Comparison of ENCODE assay signal across 4 worm cellular contexts in the genomic region with DNA sequence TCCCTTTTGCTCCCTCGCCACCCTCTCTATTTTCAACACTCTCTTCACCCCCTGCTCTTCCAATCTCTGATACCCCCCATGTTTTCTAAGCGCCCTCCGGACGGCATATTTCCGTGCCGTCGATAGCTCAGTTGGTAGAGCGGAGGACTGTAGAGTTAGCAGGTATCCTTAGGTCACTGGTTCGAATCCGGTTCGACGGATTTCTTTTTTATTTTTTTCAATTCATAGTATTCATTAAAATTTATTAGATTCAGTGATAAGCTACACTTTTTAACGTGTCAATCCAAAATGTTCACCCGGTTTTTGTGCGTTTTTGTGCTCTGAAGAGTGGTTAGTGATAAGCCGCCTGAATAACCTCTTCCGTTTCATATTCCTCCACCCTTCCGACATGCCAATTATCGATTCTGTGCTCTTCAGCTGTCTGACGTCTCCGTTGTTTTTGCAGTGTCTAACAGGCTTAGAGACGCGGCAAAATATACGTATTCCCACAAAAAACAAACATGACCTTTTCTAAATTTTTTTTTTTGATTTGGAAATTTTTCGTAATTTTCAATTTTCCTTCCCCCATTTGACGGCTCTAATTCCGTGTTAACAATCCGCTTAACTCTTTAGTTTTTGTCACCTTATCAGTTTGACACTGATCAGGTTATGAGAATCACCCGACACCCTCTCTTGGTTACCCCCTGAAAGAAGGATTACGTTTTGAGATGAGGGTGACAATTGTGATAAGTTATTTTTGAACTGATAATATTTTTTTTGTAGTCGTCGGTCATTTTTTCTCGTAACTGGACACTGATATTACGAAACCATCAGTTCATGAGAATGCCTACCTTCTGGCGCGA.
TF ChIP-seq lines count a peak whose summit lies in the region.

No protein-coding gene starts in this region.

TF ChIP-seq in whole organism, L2 larva, 48 proteins besides CTCF, POLR2A, EP300 and RAD21:
- TF ChIP-seq lin-11 (tag; optimal IDR thresholded peaks at IDR 0.05; lab: Kevin White, UChicago) (peak; percentile 9), snpc-4 (tag; optimal IDR thresholded peaks at IDR 0.05; lab: Kevin White, UChicago) (no peak), sma-9 (GFP tag; optimal IDR thresholded peaks at IDR 0.05; lab: Kevin White, UChicago) (peak; percentile 30), sma-9 (tag; optimal IDR thresholded peaks at IDR 0.05; lab: Kevin White, UChicago) (no peak), unc-55 (GFP tag; optimal IDR thresholded peaks at IDR 0.05; lab: Kevin White, UChicago) (peak; percentile 26), crh-2 (tag; optimal IDR thresholded peaks at IDR 0.05; lab: Kevin White, UChicago) (peak; percentile 49), F13H6.1 (tag; optimal IDR thresholded peaks at IDR 0.05; lab: Kevin White, UChicago) (peak; percentile 12), sma-3 (GFP tag; optimal IDR thresholded peaks at IDR 0.05; lab: Kevin White, UChicago) (no peak), fos-1 (tag; optimal IDR thresholded peaks at IDR 0.05; lab: Kevin White, UChicago) (peak; percentile 17), lsy-2 (tag; optimal IDR thresholded peaks at IDR 0.05; lab: Kevin White, UChicago) (peak in 1 of 2 experiments; percentile 40), nhr-23 (tag; optimal IDR thresholded peaks at IDR 0.05; lab: Kevin White, UChicago) (no peak), gmeb-1 (tag; optimal IDR thresholded peaks at IDR 0.05; lab: Kevin White, UChicago) (peak; percentile 14)

TF ChIP-seq in whole organism, L4 larva, 104 proteins besides CTCF, POLR2A, EP300 and RAD21 (continues in another document):
- TF ChIP-seq ztf-7 (tag; optimal IDR thresholded peaks at IDR 0.05; lab: Kevin White, UChicago) (peak; percentile 16), dmd-6 (GFP tag; IDR thresholded peaks at IDR 0.05; lab: Robert Waterston, UW) (peak; percentile 84), D1046.2 (GFP tag; IDR thresholded peaks at IDR 0.05; lab: Robert Waterston, UW) (peak; percentile 43; the same call in 1 of the 2 replicates), ceh-20 (GFP tag; IDR thresholded peaks at IDR 0.05; lab: Robert Waterston, UW) (peak; percentile 59; the same call in 1 of the 2 replicates), saeg-2 (GFP tag; IDR thresholded peaks at IDR 0.05; lab: Robert Waterston, UW) (0 out of 2 replicates have a peak, but pooled peaks have one; percentile 42), ZK546.5 (tag; optimal IDR thresholded peaks at IDR 0.05; lab: Kevin White, UChicago) (no peak), hlh-11 (tag; optimal IDR thresholded peaks at IDR 0.05; lab: Kevin White, UChicago) (peak; percentile 41), ceh-32 (tag; optimal IDR thresholded peaks at IDR 0.05; lab: Kevin White, UChicago; ENCODE audit: poor library complexity) (no peak), dpl-1 (GFP tag; optimal IDR thresholded peaks at IDR 0.05; lab: Kevin White, UChicago) (no peak), tra-1 (GFP tag; IDR thresholded peaks at IDR 0.05; lab: Robert Waterston, UW) (peak; percentile 72; the same call in 1 of the 2 replicates), lir-3 (tag; optimal IDR thresholded peaks at IDR 0.05; lab: Kevin White, UChicago) (peak; percentile 56), hlh-30 (tag; optimal IDR thresholded peaks at IDR 0.05; lab: Kevin White, UChicago; ENCODE audit: insufficient read depth) (peak; percentile 13), mdt-29 (GFP tag; IDR thresholded peaks at IDR 0.05; lab: Robert Waterston, UW) (no peak), T20F7.1 (GFP tag; optimal IDR thresholded peaks at IDR 0.05; lab: Kevin White, UChicago) (no peak), lsy-2 (tag; optimal IDR thresholded peaks at IDR 0.05; lab: Kevin White, UChicago) (peak in 1 of 2 experiments; percentile 49), unc-130 (GFP tag; optimal IDR thresholded peaks at IDR 0.05; lab: Kevin White, UChicago) (no peak), nhr-25 (tag; optimal IDR thresholded peaks at IDR 0.05; lab: Kevin White, UChicago; ENCODE audit: borderline replicate concordance, insufficient read depth) (no peak), F26F4.8 (GFP tag; conservative IDR thresholded peaks at IDR 0.05; lab: Robert Waterston, UW) (no peak), snpc-1.2 (GFP tag; IDR thresholded peaks at IDR 0.05; lab: Robert Waterston, UW) (no peak), skn-1 (tag; optimal IDR thresholded peaks at IDR 0.05; lab: Kevin White, UChicago) (no peak), sdz-12 (GFP tag; optimal IDR thresholded peaks at IDR 0.05; lab: Kevin White, UChicago) (no peak), rbr-2 (tag; optimal IDR thresholded peaks at IDR 0.05; lab: Kevin White, UChicago) (no peak)

TF ChIP-seq in whole organism, late embryonic, 69 proteins besides CTCF, POLR2A, EP300 and RAD21 (continues in another document):
- TF ChIP-seq ceh-31 (tag; optimal IDR thresholded peaks at IDR 0.05; lab: Kevin White, UChicago) (peak; percentile 25), T23F11.4 (GFP tag; optimal IDR thresholded peaks at IDR 0.05; lab: Kevin White, UChicago) (peak; percentile 58), mec-3 (tag; optimal IDR thresholded peaks at IDR 0.05; lab: Kevin White, UChicago; ENCODE audit: borderline replicate concordance) (no peak), syd-9 (tag; optimal IDR thresholded peaks at IDR 0.05; lab: Kevin White, UChicago) (peak; percentile 51), ceh-48 (tag; optimal IDR thresholded peaks at IDR 0.05; lab: Kevin White, UChicago) (peak; percentile 48), K09A11.1 (tag; optimal IDR thresholded peaks at IDR 0.05; lab: Kevin White, UChicago; ENCODE audit: insufficient read depth) (peak; percentile 66), npax-4 (tag; optimal IDR thresholded peaks at IDR 0.05; lab: Kevin White, UChicago) (peak; percentile 48), ahr-1 (tag; optimal IDR thresholded peaks at IDR 0.05; lab: Kevin White, UChicago) (peak; percentile 37), unc-3 (GFP tag; conservative IDR thresholded peaks at IDR 0.05; lab: Robert Waterston, UW) (peak; percentile 23; the same call in 1 of the 2 replicates), unc-3 (tag; optimal IDR thresholded peaks at IDR 0.05; lab: Kevin White, UChicago) (peak; percentile 67), tbx-7 (tag; optimal IDR thresholded peaks at IDR 0.05; lab: Kevin White, UChicago) (no peak), ceh-30 (tag; optimal IDR thresholded peaks at IDR 0.05; lab: Kevin White, UChicago) (no peak), C08G9.2 (tag; optimal IDR thresholded peaks at IDR 0.05; lab: Kevin White, UChicago) (peak; percentile 15), pat-9 (tag; optimal IDR thresholded peaks at IDR 0.05; lab: Kevin White, UChicago) (peak; percentile 63), ceh-14 (tag; optimal IDR thresholded peaks at IDR 0.05; lab: Kevin White, UChicago) (peak; percentile 56), unc-42 (tag; optimal IDR thresholded peaks at IDR 0.05; lab: Kevin White, UChicago) (no peak), eyg-1 (tag; optimal IDR thresholded peaks at IDR 0.05; lab: Kevin White, UChicago) (peak; percentile 78), hlh-15 (tag; optimal IDR thresholded peaks at IDR 0.05; lab: Kevin White, UChicago) (peak; percentile 28), lim-6 (tag; optimal IDR thresholded peaks at IDR 0.05; lab: Kevin White, UChicago) (peak; percentile 22), odd-2 (tag; optimal IDR thresholded peaks at IDR 0.05; lab: Kevin White, UChicago) (no peak), nhr-232 (tag; optimal IDR thresholded peaks at IDR 0.05; lab: Kevin White, UChicago) (peak; percentile 55), pqm-1 (tag; optimal IDR thresholded peaks at IDR 0.05; lab: Kevin White, UChicago) (no peak), K02D7.2 (tag; optimal IDR thresholded peaks at IDR 0.05; lab: Kevin White, UChicago) (no peak), ceh-2 (tag; optimal IDR thresholded peaks at IDR 0.05; lab: Kevin White, UChicago) (no peak), elt-2 (tag; optimal IDR thresholded peaks at IDR 0.05; lab: Kevin White, UChicago) (peak; percentile 78)

TF ChIP-seq in whole organism, mixed stage, embryonic, 35 proteins besides CTCF, POLR2A, EP300 and RAD21 (continues in another document):
- no peak for TF ChIP-seq nhr-76 (tag; optimal IDR thresholded peaks at IDR 0.05; lab: Kevin White, UChicago)
- no peak for TF ChIP-seq zip-8 (tag; optimal IDR thresholded peaks at IDR 0.05; lab: Kevin White, UChicago)
- TF ChIP-seq cnd-1 (tag; optimal IDR thresholded peaks at IDR 0.05; lab: Kevin White, UChicago), result peak; percentile 82
- TF ChIP-seq ces-1 (GFP tag; optimal IDR thresholded peaks at IDR 0.05; lab: Kevin White, UChicago), result no peak
- peak; percentile 63 for TF ChIP-seq drap-1 (GFP tag; optimal IDR thresholded peaks at IDR 0.05; lab: Kevin White, UChicago)
- TF ChIP-seq nhr-2 (tag; optimal IDR thresholded peaks at IDR 0.05; lab: Kevin White, UChicago), result no peak
- no peak for TF ChIP-seq lin-13 (tag; optimal IDR thresholded peaks at IDR 0.05; lab: Kevin White, UChicago)
- TF ChIP-seq unc-120 (tag; optimal IDR thresholded peaks at IDR 0.05; lab: Kevin White, UChicago; ENCODE audit: poor library complexity, severe bottlenecking), result peak; percentile 49
- peak; percentile 85 for TF ChIP-seq mls-2 (tag; optimal IDR thresholded peaks at IDR 0.05; lab: Kevin White, UChicago)
- TF ChIP-seq flh-1 (GFP tag; optimal IDR thresholded peaks at IDR 0.05; lab: Kevin White, UChicago), result peak; percentile 48
- TF ChIP-seq elt-1 (tag; optimal IDR thresholded peaks at IDR 0.05; lab: Kevin White, UChicago; ENCODE audit: borderline replicate concordance, insufficient read depth), result no peak
- peak; percentile 61 for TF ChIP-seq ceh-43 (GFP tag; optimal IDR thresholded peaks at IDR 0.05; lab: Kevin White, UChicago)
- peak; percentile 90 for TF ChIP-seq sptf-1 (tag; optimal IDR thresholded peaks at IDR 0.05; lab: Kevin White, UChicago)
- TF ChIP-seq bed-3 (GFP tag; optimal IDR thresholded peaks at IDR 0.05; lab: Kevin White, UChicago), result peak; percentile 44
- TF ChIP-seq tbx-8 (GFP tag; optimal IDR thresholded peaks at IDR 0.05; lab: Kevin White, UChicago), result peak; percentile 55
- peak; percentile 61 for TF ChIP-seq lin-32 (GFP tag; optimal IDR thresholded peaks at IDR 0.05; lab: Kevin White, UChicago)
- TF ChIP-seq ham-2 (GFP tag; optimal IDR thresholded peaks at IDR 0.05; lab: Kevin White, UChicago), result peak; percentile 50
- no peak for TF ChIP-seq hlh-1 (tag; optimal IDR thresholded peaks at IDR 0.05; lab: Kevin White, UChicago)
- TF ChIP-seq elt-3 (tag; optimal IDR thresholded peaks at IDR 0.05; lab: Kevin White, UChicago), result no peak
- TF ChIP-seq unc-39 (tag; optimal IDR thresholded peaks at IDR 0.05; lab: Kevin White, UChicago), result no peak
- TF ChIP-seq snpc-4 (tag; optimal IDR thresholded peaks at IDR 0.05; lab: Kevin White, UChicago), result no peak
- TF ChIP-seq nhr-28 (tag; optimal IDR thresholded peaks at IDR 0.05; lab: Kevin White, UChicago), result no peak
- TF ChIP-seq unc-62 (GFP tag; optimal IDR thresholded peaks at IDR 0.05; lab: Kevin White, UChicago), result no peak
- peak; percentile 68 for TF ChIP-seq sem-2 (GFP tag; optimal IDR thresholded peaks at IDR 0.05; lab: Kevin White, UChicago)
- no peak for TF ChIP-seq mab-5 (tag; optimal IDR thresholded peaks at IDR 0.05; lab: Kevin White, UChicago)
- TF ChIP-seq lsy-2 (tag; optimal IDR thresholded peaks at IDR 0.05; lab: Kevin White, UChicago), result no peak
- TF ChIP-seq M03D4.4 (tag; optimal IDR thresholded peaks at IDR 0.05; lab: Kevin White, UChicago), result peak; percentile 85
- TF ChIP-seq ztf-11 (tag; optimal IDR thresholded peaks at IDR 0.05; lab: Kevin White, UChicago), result no peak
